Fruit fly (Drosophila melanogaster) Kc167 (cell line): ENCODE results near the gene CG17124.

Source experiments
- Myc ChIP-seq: fragments of >200 bp; optimal IDR thresholded peaks from 2 replicates; lab custom pipeline; 2017; ENCODE audit warnings: missing external identifiers
- h ChIP-seq: fragments of >200 bp; optimal IDR thresholded peaks from 3 replicates; lab custom pipeline; 2018; ENCODE audit warnings: missing external identifiers
- insv ChIP-seq: fragments of >200 bp; optimal IDR thresholded peaks from 3 replicates; lab custom pipeline; 2018; ENCODE audit warnings: missing external identifiers
- psq ChIP-seq: fragments of >200 bp; optimal IDR thresholded peaks from 2 replicates; lab custom pipeline; 2017; ENCODE audit warnings: missing external identifiers
- ttk ChIP-seq: sonication (Bioruptor generic); optimal IDR thresholded peaks from 2 replicates; lab custom pipeline; 2017; ENCODE audit warnings: missing external identifiers

DNA sequence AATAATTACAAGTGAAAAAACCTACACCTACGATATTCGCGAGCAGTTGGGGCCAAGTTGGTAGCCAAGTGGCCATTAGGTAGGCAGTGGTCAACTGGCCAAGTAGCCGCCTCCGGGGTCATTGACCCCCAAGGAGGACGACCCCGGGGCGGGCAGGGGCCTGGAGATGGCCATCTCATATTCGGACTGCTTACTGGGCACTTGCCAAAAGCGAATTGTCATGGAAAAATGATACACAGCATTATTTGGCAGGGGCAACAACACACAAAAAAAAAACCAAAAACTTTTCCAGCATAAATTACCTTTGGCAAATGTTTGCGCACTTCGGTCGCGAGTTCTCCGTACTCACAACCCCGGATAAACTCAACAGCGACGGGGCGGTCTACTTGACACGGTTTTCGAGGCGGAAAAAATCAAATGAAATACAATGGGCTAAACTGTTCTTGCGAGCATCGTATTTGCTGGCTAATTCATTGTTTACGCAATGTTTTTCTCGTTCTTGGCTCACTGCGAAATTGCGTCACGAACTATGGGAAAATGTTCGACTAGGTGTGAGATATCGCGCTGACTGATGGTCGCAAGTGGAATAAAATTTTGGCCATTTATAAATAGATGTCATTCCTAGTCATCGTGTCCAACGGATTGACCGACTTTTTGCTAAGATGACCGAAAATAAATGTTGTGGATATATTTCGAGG is 5.1 kb downstream of the CG17124 start:
- no peak for TF ChIP-seq insv
- no peak for TF ChIP-seq Myc (lab: Kevin White, UChicago)
- no peak for TF ChIP-seq ttk (lab: Kevin White, UChicago)
- no peak for TF ChIP-seq h
- no peak for TF ChIP-seq psq (lab: Kevin White, UChicago)
